Fruit fly (Drosophila melanogaster) whole organism: ENCODE measurements around the gene CG5172.

Experiments used
- CG8478 ChIP-seq: fragments of >200 bp; optimal IDR thresholded peaks from 2 replicates; lab custom pipeline; 2018; ENCODE audit warnings: inconsistent platforms
- Dll ChIP-seq: fragments of >200 bp; optimal IDR thresholded peaks from 2 replicates; lab custom pipeline; 2017
- EcR ChIP-seq, 2 experiments: fragments of >200 bp; optimal IDR thresholded peaks; 2 replicates each; lab custom pipeline; 2017; ENCODE audit warnings: missing biosample characterization in 2 of 2, missing genetic modification characterization in 2 of 2, missing genetic modification reagents in 2 of 2
- pan ChIP-seq: fragments of >200 bp; optimal IDR thresholded peaks from 2 replicates; lab custom pipeline; 2017
- psq ChIP-seq: fragments of >200 bp; optimal IDR thresholded peaks from 2 replicates; lab custom pipeline; 2017
- usp ChIP-seq: fragments of >200 bp; optimal IDR thresholded peaks from 2 replicates; lab custom pipeline; 2017; ENCODE audit warnings: missing biosample characterization, missing genetic modification characterization, mixed read lengths

dm6 chrX:17227462-17227861 lies 6.2 kb downstream of the CG5172 start:
- TF ChIP-seq pan = no peak
- TF ChIP-seq psq = no peak
- no peak for TF ChIP-seq usp (GFP tag; lab: Kevin White, UChicago)
- no peak for TF ChIP-seq Dll (lab: Kevin White, UChicago)
- TF ChIP-seq CG8478 (lab: Kevin White, UChicago) = no peak
- no peak for TF ChIP-seq EcR (GFP tag; optimal IDR thresholded peaks at IDR 0.05; lab: Kevin White, UChicago)
